Worm (Caenorhabditis elegans): Measurements from ENCODE around the gene T05A8.8.
"Not testable (repeated sequence)": the region's sequence is repeated elsewhere in the genome, so short reads cannot be mapped to it uniquely, and the experiment has no call there.

Gene T05A8.8

DNA sequence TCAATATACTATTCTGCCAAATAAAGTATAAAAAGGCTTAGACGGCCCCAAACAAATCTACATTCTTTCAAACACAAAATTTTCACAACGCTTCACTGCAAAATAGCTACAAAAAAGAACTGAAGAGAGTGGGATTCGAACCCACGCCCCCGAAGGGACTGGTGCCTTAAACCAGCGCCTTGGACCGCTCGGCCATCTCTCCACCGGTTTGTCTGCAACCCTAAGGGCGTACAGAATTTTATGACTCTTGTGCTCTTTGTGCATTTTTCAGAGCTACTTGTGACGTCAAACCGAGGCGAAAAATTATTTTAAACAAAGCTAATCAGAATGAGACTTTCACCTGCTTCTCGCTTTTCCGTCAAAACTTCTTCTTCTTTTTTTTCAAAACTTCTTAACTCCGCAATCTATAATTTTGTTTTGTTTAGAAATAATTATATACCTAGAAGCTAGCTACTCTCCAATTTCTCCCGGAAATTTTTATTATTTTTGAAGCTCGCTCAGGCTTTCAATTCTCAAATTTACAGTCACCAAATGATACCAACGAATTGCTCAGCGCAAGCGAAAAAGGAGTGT lies at the start of gene T05A8.8:
Gene T05A8.8 (plus strand): TSS at position 523 of the 573 bp plus-strand sequence.
- TF ChIP-seq ztf-11 (tag; optimal IDR thresholded peaks at IDR 0.05) (no peak), lin-13 (GFP tag; optimal IDR thresholded peaks at IDR 0.05) (no peak), nhr-77 (tag; optimal IDR thresholded peaks at IDR 0.05) (no peak), elt-3 (tag; optimal IDR thresholded peaks at IDR 0.05) (no peak), lin-39 (tag; optimal IDR thresholded peaks at IDR 0.05) (no peak), Y55F3AM.14 (GFP tag; optimal IDR thresholded peaks at IDR 0.05) (no peak), blmp-1 (tag; optimal IDR thresholded peaks at IDR 0.05; ENCODE audit: insufficient read depth) (no peak), crh-2 (tag; optimal IDR thresholded peaks at IDR 0.05) (no peak), ztf-1 (GFP tag; conservative IDR thresholded peaks at IDR 0.05) (no peak)

DNA sequence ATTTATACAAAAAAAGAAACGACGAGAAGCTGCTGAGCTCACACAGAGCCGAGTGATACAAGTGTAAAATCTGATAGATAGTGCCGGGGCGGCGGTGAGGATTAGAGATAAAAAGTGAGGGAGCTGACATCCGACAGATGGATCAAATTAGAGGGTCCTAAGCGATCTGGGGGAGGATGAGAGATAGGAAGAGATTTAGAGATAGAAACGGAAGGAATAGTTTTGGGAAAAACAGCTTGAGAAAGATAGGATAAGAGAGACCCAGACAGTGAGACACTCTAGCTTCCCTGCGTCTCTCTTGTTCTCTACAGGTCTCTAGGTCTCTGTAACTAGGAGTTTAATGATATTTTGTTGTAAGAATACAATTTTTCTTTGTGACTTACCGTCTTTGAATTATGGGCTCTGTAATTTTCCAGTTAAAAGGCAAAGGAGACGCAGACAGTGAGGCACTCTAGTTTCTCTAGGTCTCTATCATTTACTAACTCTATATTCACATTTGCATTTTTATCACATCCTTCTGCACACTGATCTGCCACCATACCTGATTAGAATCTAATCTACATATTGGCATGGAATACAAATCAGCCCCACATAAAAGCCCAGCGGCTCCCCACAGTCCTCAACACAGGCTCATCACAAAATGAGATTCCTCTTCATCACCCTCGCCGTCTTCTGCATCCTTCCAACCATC lies 49.3 kb upstream of the T05A8.8 start, which contains the start of the genes sup-9 and nspf-1:
Gene sup-9 (minus strand): TSS at position 43 of the 691 bp plus-strand sequence.
Gene nspf-1 (plus strand): TSS at position 641 of the 691 bp plus-strand sequence.
- TF ChIP-seq snpc-4 (tag; optimal IDR thresholded peaks at IDR 0.05) (no peak), elt-1 (tag; optimal IDR thresholded peaks at IDR 0.05) (no peak), R02D3.7 (tag; optimal IDR thresholded peaks at IDR 0.05) (no peak), ama-1 (optimal IDR thresholded peaks at IDR 0.05) (no peak), ZK546.5 (tag; optimal IDR thresholded peaks at IDR 0.05) (no peak), F13H6.1 (tag; optimal IDR thresholded peaks at IDR 0.05) (peak; percentile 44), unc-62 (GFP tag; optimal IDR thresholded peaks at IDR 0.05) (no peak), C34F6.9 (tag; optimal IDR thresholded peaks at IDR 0.05) (peak; percentile 26), sma-9 (GFP tag; optimal IDR thresholded peaks at IDR 0.05) (peak; percentile 49), sma-9 (tag; optimal IDR thresholded peaks at IDR 0.05) (no peak), lsy-2 (tag; optimal IDR thresholded peaks at IDR 0.05) (peak in 1 of 2 experiments; percentile 28), nhr-25 (tag; optimal IDR thresholded peaks at IDR 0.05) (no peak), lin-13 (GFP tag; optimal IDR thresholded peaks at IDR 0.05) (peak; percentile 59), sem-4 (tag; optimal IDR thresholded peaks at IDR 0.05) (peak; percentile 24)

DNA sequence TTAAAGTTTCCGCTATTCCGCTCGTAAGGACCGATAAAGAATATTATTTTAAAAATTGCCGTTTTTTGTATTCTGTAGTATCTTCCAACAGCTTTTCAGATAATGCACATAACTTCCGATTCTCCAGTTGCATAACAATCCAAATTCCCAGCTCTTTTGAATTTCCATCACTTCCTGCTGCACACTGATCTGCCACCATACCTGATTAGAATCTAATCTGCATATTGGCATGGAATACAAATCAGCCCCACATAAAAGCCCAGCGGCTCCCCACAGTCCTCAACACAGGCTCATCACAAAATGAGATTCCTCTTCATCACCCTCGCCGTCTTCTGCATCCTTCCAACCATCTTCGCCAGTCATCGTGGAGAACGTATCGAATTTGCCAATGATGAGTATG lies 47.9 kb upstream of the T05A8.8 start, which contains the start of gene nspf-2:
Gene nspf-2 (plus strand): TSS at position 301 of the 400 bp plus-strand sequence.
- TF ChIP-seq nhr-77, nhr-23, egl-27 (tag; optimal IDR thresholded peaks at IDR 0.05): not testable (repeated sequence)

DNA sequence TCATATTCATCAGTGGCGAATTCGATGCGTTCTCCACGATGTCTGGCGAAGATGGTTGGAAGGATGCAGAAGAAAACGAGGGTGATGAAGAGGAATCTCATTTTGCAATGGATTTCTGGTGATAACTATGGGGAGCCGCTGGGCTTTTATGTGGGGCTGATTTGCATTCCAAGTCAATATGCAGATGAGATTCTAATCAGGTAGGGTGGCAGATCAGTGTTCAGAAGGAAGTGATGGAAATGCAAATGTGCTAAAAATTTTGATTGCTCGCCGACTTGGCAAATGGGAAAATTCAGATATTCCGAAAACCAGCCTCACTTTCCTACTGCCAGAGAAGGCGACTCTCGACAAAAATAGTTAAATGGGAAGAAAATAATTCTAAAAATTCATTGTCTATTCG lies 46.4 kb upstream of the T05A8.8 start, which contains the start of gene nspf-3:
Gene nspf-3 (minus strand): TSS at position 101 of the 400 bp plus-strand sequence.
- TF ChIP-seq fos-1 (tag; optimal IDR thresholded peaks at IDR 0.05) (no peak), unc-62 (GFP tag; optimal IDR thresholded peaks at IDR 0.05) (no peak), gmeb-1 (tag; optimal IDR thresholded peaks at IDR 0.05) (no peak), nhr-25 (tag; optimal IDR thresholded peaks at IDR 0.05) (no peak), nhr-21 (tag; optimal IDR thresholded peaks at IDR 0.05) (no peak), ceh-16 (tag; optimal IDR thresholded peaks at IDR 0.05) (no peak)

DNA sequence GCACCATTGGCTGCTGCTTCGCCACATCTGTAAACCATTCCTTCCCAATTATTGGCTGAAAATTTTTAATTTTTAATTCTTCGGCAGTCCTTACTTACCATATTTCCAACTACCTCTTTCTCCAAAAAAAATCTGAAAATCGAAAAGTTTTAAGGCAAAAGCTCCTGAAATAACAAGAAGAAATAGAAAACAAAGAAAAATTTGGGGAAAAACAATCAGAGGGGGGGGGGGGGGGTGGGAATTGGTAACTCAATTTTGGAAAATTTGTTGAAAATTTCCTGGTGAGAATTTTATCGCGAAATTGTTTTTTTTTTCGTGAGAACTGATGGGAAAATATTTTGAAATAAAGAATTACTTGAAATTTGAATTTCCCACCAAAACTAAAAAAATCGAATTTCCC lies 44.0 kb upstream of the T05A8.8 start, which contains the start of gene set-11:
Gene set-11 (minus strand): TSS at position 101 of the 400 bp plus-strand sequence.
- no peak for TF ChIP-seq blmp-1 (tag; optimal IDR thresholded peaks at IDR 0.05; ENCODE audit: insufficient read depth)
- no peak for TF ChIP-seq nhr-11 (tag; optimal IDR thresholded peaks at IDR 0.05)
- TF ChIP-seq lin-13 (GFP tag; optimal IDR thresholded peaks at IDR 0.05) = no peak
- TF ChIP-seq ceh-82 (tag; optimal IDR thresholded peaks at IDR 0.05) = no peak
- TF ChIP-seq skn-1 (tag; optimal IDR thresholded peaks at IDR 0.05) = no peak
- TF ChIP-seq sma-3 (GFP tag; optimal IDR thresholded peaks at IDR 0.05) = no peak

DNA sequence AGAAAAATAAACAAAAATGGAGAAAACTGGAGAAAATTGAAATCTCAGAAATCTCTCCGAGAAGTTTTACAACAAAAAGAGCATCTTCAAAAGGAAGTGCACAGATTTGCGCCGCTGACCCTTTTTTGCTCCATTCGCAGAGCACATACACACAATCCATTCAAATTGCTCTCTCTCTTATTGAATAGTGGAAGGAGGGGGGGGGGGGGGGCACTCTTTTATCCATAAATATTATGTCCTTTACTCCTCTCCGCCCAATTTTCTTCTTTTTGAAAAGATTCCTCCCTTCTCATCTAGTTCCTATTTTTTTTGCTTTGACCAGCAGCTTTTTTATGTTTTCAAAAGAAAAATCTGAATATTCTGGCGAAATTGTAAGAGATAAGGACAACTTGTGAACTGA lies 41.4 kb upstream of the T05A8.8 start:
- TF ChIP-seq zag-1 (tag; optimal IDR thresholded peaks at IDR 0.05) (no peak), ztf-4 (tag; optimal IDR thresholded peaks at IDR 0.05) (no peak), F13H6.1 (tag; optimal IDR thresholded peaks at IDR 0.05) (peak; percentile 22), ceh-82 (tag; optimal IDR thresholded peaks at IDR 0.05) (no peak), skn-1 (tag; optimal IDR thresholded peaks at IDR 0.05) (no peak)

Data from whole organism, L2 larva.